Worm (Caenorhabditis elegans): Measurements from ENCODE around the gene cchl-1.

The cchl-1 gene

ce11 chrII:11236274-11236673 lies at the start of gene cchl-1:
cchl-1 (minus strand) TSS chrII:11236387.
- TF ChIP-seq K11D2.4 (GFP tag; IDR thresholded peaks at IDR 0.05) (no peak), bed-2 (GFP tag; IDR thresholded peaks at IDR 0.05) (no peak), tbx-9 (tag; optimal IDR thresholded peaks at IDR 0.05; ENCODE audit: borderline replicate concordance) (no peak), egl-18 (GFP tag; IDR thresholded peaks at IDR 0.05) (no peak), B0336.3 (GFP tag; IDR thresholded peaks at IDR 0.05) (no peak), hmg-1.2 (GFP tag; IDR thresholded peaks at IDR 0.05) (no peak), lin-26 (GFP tag; IDR thresholded peaks at IDR 0.05) (no peak), ets-4 (GFP tag; optimal IDR thresholded peaks at IDR 0.05) (no peak), nfyb-1 (GFP tag; IDR thresholded peaks at IDR 0.05) (no peak), attf-3 (GFP tag; conservative IDR thresholded peaks at IDR 0.05) (peak; percentile 84), tbp1 (GFP tag; optimal IDR thresholded peaks at IDR 0.05) (peak; percentile 15), F23B12.7 (tag; optimal IDR thresholded peaks at IDR 0.05; ENCODE audit: insufficient read depth) (peak; percentile 62), K12H6.12 (tag; optimal IDR thresholded peaks at IDR 0.05) (no peak), lsl-1 (GFP tag; optimal IDR thresholded peaks at IDR 0.05) (no peak), B0019.2 (GFP tag; conservative IDR thresholded peaks at IDR 0.05) (no peak), cebp-1 (GFP tag; IDR thresholded peaks at IDR 0.05) (no peak), cebp-1 (tag; optimal IDR thresholded peaks at IDR 0.05) (peak; percentile 65), bed-1 (GFP tag; IDR thresholded peaks at IDR 0.05) (no peak), pha-4 (tag; optimal IDR thresholded peaks at IDR 0.05) (no peak), nhr-80 (tag; optimal IDR thresholded peaks at IDR 0.05) (peak; percentile 17), snpc-1.3 (tag; optimal IDR thresholded peaks at IDR 0.05; ENCODE audit: insufficient read depth) (no peak), egrh-3 (GFP tag; IDR thresholded peaks at IDR 0.05) (0 out of 2 replicates have a peak, but pooled peaks have one; percentile 5), sdz-38 (tag; optimal IDR thresholded peaks at IDR 0.05) (no peak), attf-5 (GFP tag; optimal IDR thresholded peaks at IDR 0.05) (peak; percentile 6), lir-1 (GFP tag; conservative IDR thresholded peaks at IDR 0.05) (no peak), zim-3 (tag; optimal IDR thresholded peaks at IDR 0.05) (no peak), F10E7.11 (tag; optimal IDR thresholded peaks at IDR 0.05) (no peak), mel-28 (tag; optimal IDR thresholded peaks at IDR 0.05; ENCODE audit: borderline replicate concordance) (no peak), F49E8.2 (tag; optimal IDR thresholded peaks at IDR 0.05; ENCODE audit: insufficient read depth) (no peak), him-1 (tag; optimal IDR thresholded peaks at IDR 0.05) (no peak), snpc-3.4 (tag; optimal IDR thresholded peaks at IDR 0.05) (peak; percentile 37), snpc-4 (GFP tag; optimal IDR thresholded peaks at IDR 0.05) (no peak), snpc-4 (tag; optimal IDR thresholded peaks at IDR 0.05) (peak in 1 of 4 experiments; percentile 19), nfya-2 (GFP tag; IDR thresholded peaks at IDR 0.05) (no peak), die-1 (tag; optimal IDR thresholded peaks at IDR 0.05) (no peak), Y53F4B.3 (GFP tag; IDR thresholded peaks at IDR 0.05) (no peak), ztf-18 (tag; optimal IDR thresholded peaks at IDR 0.05) (no peak), C17E4.6 (GFP tag; IDR thresholded peaks at IDR 0.05) (0 out of 2 replicates have a peak, but pooled peaks have one; percentile 5), nhr-120 (GFP tag; IDR thresholded peaks at IDR 0.05) (no peak), ceh-100 (GFP tag; IDR thresholded peaks at IDR 0.05) (no peak)

Measured in whole organism, young adult.